Fruit fly (Drosophila melanogaster): ENCODE results near the gene CG13040.

The CG13040 gene

dm6 chr3L:16286258-16286657, 40.3 kb downstream of the CG13040 start (continued):
- TF ChIP-seq jigr1 (GFP tag; IDR thresholded peaks at IDR 0.05) (no peak), CG7357 (GFP tag; IDR thresholded peaks at IDR 0.05) (0 out of 3 replicates have a peak, but pooled peaks have one; percentile 32), pros (GFP tag; optimal IDR thresholded peaks at IDR 0.05) (no peak), Xbp1 (GFP tag; optimal IDR thresholded peaks at IDR 0.05) (peak; percentile 10), CG5180 (GFP tag; optimal IDR thresholded peaks at IDR 0.05) (no peak), fd3F (GFP tag; optimal IDR thresholded peaks at IDR 0.05) (peak; percentile 7)

dm6 chr3L:16285346-16285911, 41.1 kb downstream of the CG13040 start, which contains the start of gene CG13047:
TSS of gene CG13047 (minus strand) at chr3L:16285396.
- TF ChIP-seq Hr51 (GFP tag; optimal IDR thresholded peaks at IDR 0.05) (peak in 1 of 2 experiments; percentile 54), dmrt99B (tag; optimal IDR thresholded peaks at IDR 0.05) (peak; percentile 44), CG10654 (GFP tag; optimal IDR thresholded peaks at IDR 0.05) (no peak), CG17186 (GFP tag; optimal IDR thresholded peaks at IDR 0.05) (no peak), phol (tag; optimal IDR thresholded peaks at IDR 0.05) (peak; percentile 22), CG11504 (tag; optimal IDR thresholded peaks at IDR 0.05) (peak; percentile 55), shn (GFP tag; optimal IDR thresholded peaks at IDR 0.05) (no peak), CG9876 (GFP tag; optimal IDR thresholded peaks at IDR 0.05) (no peak), Hr3 (GFP tag; optimal IDR thresholded peaks at IDR 0.05) (no peak), tgo (GFP tag; IDR thresholded peaks at IDR 0.05) (0 out of 3 replicates have a peak, but pooled peaks have one; percentile 21), CG2678 (tag; optimal IDR thresholded peaks at IDR 0.05) (peak; percentile 36), CG15269 (tag; optimal IDR thresholded peaks at IDR 0.05) (peak; percentile 28), nmo (GFP tag; optimal IDR thresholded peaks at IDR 0.05) (peak; percentile 9), CG16863 (GFP tag; optimal IDR thresholded peaks at IDR 0.05) (no peak), gem (tag; optimal IDR thresholded peaks at IDR 0.05) (peak; percentile 29), gro (GFP tag; optimal IDR thresholded peaks at IDR 0.05) (no peak), CG2712 (tag; optimal IDR thresholded peaks at IDR 0.05) (peak; percentile 11), row (GFP tag; IDR thresholded peaks at IDR 0.05) (0 out of 3 replicates have a peak, but pooled peaks have one; percentile 11), CG7839 (tag; optimal IDR thresholded peaks at IDR 0.05) (peak; percentile 25), CG12391 (tag; optimal IDR thresholded peaks at IDR 0.05) (no peak), Blimp-1 (GFP tag; optimal IDR thresholded peaks at IDR 0.05) (peak; percentile 7), Oli (tag; optimal IDR thresholded peaks at IDR 0.05) (peak; percentile 15), CG6689 (GFP tag; IDR thresholded peaks at IDR 0.05) (no peak), Sox102F (GFP tag; optimal IDR thresholded peaks at IDR 0.05) (peak; percentile 36), CG33213 (GFP tag; optimal IDR thresholded peaks at IDR 0.05) (no peak), CG17359 (tag; optimal IDR thresholded peaks at IDR 0.05) (peak; percentile 5), chinmo (GFP tag; IDR thresholded peaks at IDR 0.05; ENCODE audit: partially characterized antibody) (0 out of 4 replicates have a peak, but pooled peaks have one; percentile 24), unpg (GFP tag; optimal IDR thresholded peaks at IDR 0.05) (peak; percentile 2), usp (GFP tag; optimal IDR thresholded peaks at IDR 0.05) (no peak), CG13424 (tag; optimal IDR thresholded peaks at IDR 0.05) (peak; percentile 24)

dm6 chr3L:16283821-16284220, 42.7 kb downstream of the CG13040 start, which contains the start of gene CG13048:
TSS of gene CG13048 (minus strand) at chr3L:16283921.
- TF ChIP-seq oc (tag; optimal IDR thresholded peaks at IDR 0.05), result peak; percentile 31
- peak in 1 of 2 experiments; percentile 85 for TF ChIP-seq Pdp1 (GFP tag; optimal IDR thresholded peaks at IDR 0.05)
- no peak for TF ChIP-seq chm (GFP tag; IDR thresholded peaks at IDR 0.05)
